Worm (Caenorhabditis elegans): ENCODE results near the gene Y59E9AL.4.

DNA sequence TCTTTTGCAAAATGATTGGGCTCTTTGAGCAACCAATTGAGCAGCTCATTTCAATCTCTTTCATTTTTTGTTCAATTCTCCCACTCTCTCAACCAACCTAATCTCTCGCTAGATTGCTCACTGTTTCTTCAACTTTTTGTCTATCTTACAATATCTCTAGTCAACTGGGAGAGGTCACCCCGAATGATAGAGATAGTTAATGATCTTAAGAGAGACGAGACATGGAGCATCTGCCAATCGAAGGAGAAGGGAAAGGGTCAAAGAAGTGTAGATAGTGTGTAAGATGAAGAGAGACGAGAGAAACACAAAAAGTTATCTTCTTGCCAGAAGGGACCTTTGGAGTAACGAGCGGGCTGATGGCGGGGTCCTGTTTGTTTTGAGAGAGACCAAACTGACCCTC is 45.7 kb downstream of the Y59E9AL.4 start:
- no peak for TF ChIP-seq unc-62 (GFP tag; optimal IDR thresholded peaks at IDR 0.05)
- no peak for TF ChIP-seq unc-30 (tag; optimal IDR thresholded peaks at IDR 0.05)
- TF ChIP-seq swsn-7 (tag; optimal IDR thresholded peaks at IDR 0.05): peak; percentile 12
- TF ChIP-seq isw-1 (GFP tag; IDR thresholded peaks at IDR 0.05): no peak
- TF ChIP-seq nhr-28 (tag; optimal IDR thresholded peaks at IDR 0.05): no peak
- TF ChIP-seq zip-4 (GFP tag; optimal IDR thresholded peaks at IDR 0.05): no peak
- TF ChIP-seq dpl-1 (GFP tag; optimal IDR thresholded peaks at IDR 0.05): peak in 1 of 3 experiments; percentile 1
- no peak for TF ChIP-seq fos-1 (tag; optimal IDR thresholded peaks at IDR 0.05)
- TF ChIP-seq nhr-11 (tag; optimal IDR thresholded peaks at IDR 0.05): no peak
